Worm (Caenorhabditis elegans) whole organism, L1 larva: Measurements from ENCODE around the gene D2062.4.
"Not testable (repeated sequence)": the region's sequence is repeated elsewhere in the genome, so short reads cannot be mapped to it uniquely, and the experiment has no call there.

Experiments
- aly-2 ChIP-seq: fragments of 150-350 bp; optimal IDR thresholded peaks from 2 replicates; lab custom pipeline; 2014; ENCODE audit warnings: missing biosample characterization, missing genetic modification characterization
- elt-2 ChIP-seq: sonication (generic microtip); optimal IDR thresholded peaks from 2 replicates; lab custom pipeline; 2016; ENCODE audit warnings: missing genetic modification characterization, mild to moderate bottlenecking, inconsistent platforms, missing compliant biosample characterization, missing genetic modification reagents
- sptf-1 ChIP-seq: fragments of 150-350 bp; optimal IDR thresholded peaks from 2 replicates; lab custom pipeline; 2014; ENCODE audit warnings: missing biosample characterization, missing genetic modification characterization
- unc-86 ChIP-seq: sonication (generic microtip); optimal IDR thresholded peaks from 2 replicates; lab custom pipeline; 2016; ENCODE audit warnings: missing genetic modification characterization, missing compliant biosample characterization

ce11 chrII:2612278-2612677 lies 10.9 kb upstream of the D2062.4 start, which contains the start of gene D2062.13:
- TF ChIP-seq aly-2 (tag; lab: Kevin White, UChicago); sptf-1 (tag; lab: Kevin White, UChicago); elt-2 (tag; lab: Kevin White, UChicago); unc-86: not testable (repeated sequence)
